Worm (Caenorhabditis elegans) whole organism, young adult: Measurements from ENCODE around the gene C40A11.3.

Source experiments
- B0019.2 ChIP-seq: fragments of 200-800 bp; sonication (Bioruptor generic); conservative IDR thresholded peaks from 2 replicates; pipeline ENCODE4 v1.3.6; 2022; ENCODE audit warnings: missing genetic modification reagents, missing genetic modification characterization, missing compliant biosample characterization
- B0336.3 ChIP-seq: fragments of 200-800 bp; sonication (Bioruptor generic); IDR thresholded peaks from 2 replicates; pipeline ENCODE4 v1.3.6; 2022; ENCODE audit warnings: missing genetic modification characterization, missing compliant biosample characterization
- F10E7.11 ChIP-seq: sonication (generic microtip); optimal IDR thresholded peaks from 2 replicates; lab custom pipeline; 2017; ENCODE audit warnings: mild to moderate bottlenecking, missing genetic modification characterization, moderate library complexity, missing compliant biosample characterization
- F23B12.7 ChIP-seq: sonication (generic microtip); optimal IDR thresholded peaks from 2 replicates; lab custom pipeline; 2017; ENCODE audit warnings: missing genetic modification characterization, mild to moderate bottlenecking, missing compliant biosample characterization, antibody characterized with exemption, moderate library complexity; ENCODE audit not compliant: insufficient read depth
- F33H1.4 ChIP-seq: fragments of 200-800 bp; sonication (Bioruptor generic); IDR thresholded peaks from 2 replicates; pipeline ENCODE4 v1.3.6; 2022; ENCODE audit warnings: missing genetic modification reagents, missing genetic modification characterization, missing compliant biosample characterization
- F39B2.1 ChIP-seq: fragments of 200-800 bp; sonication (Bioruptor generic); IDR thresholded peaks from 2 replicates; pipeline ENCODE4 v1.3.6; 2022; ENCODE audit warnings: missing genetic modification reagents, missing genetic modification characterization, missing compliant biosample characterization
- F49E8.2 ChIP-seq: sonication (generic microtip); optimal IDR thresholded peaks from 3 replicates; lab custom pipeline; 2017; ENCODE audit warnings: missing genetic modification characterization, mild to moderate bottlenecking, missing compliant biosample characterization, antibody characterized with exemption, moderate library complexity; ENCODE audit not compliant: insufficient read depth
- K12H6.12 ChIP-seq: fragments of 200-800 bp; sonication (Bioruptor generic); optimal IDR thresholded peaks from 2 replicates; lab custom pipeline; 2018; ENCODE audit warnings: mild to moderate bottlenecking, missing genetic modification characterization, missing compliant biosample characterization
- T26A5.8 ChIP-seq: sonication (generic microtip); optimal IDR thresholded peaks from 2 replicates; lab custom pipeline; 2016; ENCODE audit warnings: missing genetic modification characterization, missing compliant biosample characterization
- Y53F4B.3 ChIP-seq: fragments of 200-800 bp; sonication (Bioruptor generic); IDR thresholded peaks from 2 replicates; pipeline ENCODE4 v1.3.6; 2022; ENCODE audit warnings: missing genetic modification reagents, missing genetic modification characterization, missing compliant biosample characterization
- Y53G8AR.9 ChIP-seq: fragments of 200-800 bp; sonication (Bioruptor generic); conservative IDR thresholded peaks from 2 replicates; pipeline ENCODE4 v1.3.6; 2022; ENCODE audit warnings: missing genetic modification reagents, missing genetic modification characterization, missing compliant biosample characterization
- Y67H2A.10 ChIP-seq: fragments of 200-800 bp; sonication (Bioruptor generic); conservative IDR thresholded peaks from 2 replicates; pipeline ENCODE4 v1.3.6; 2022; ENCODE audit warnings: missing genetic modification reagents, missing genetic modification characterization, missing compliant biosample characterization
- Y79H2A.3 ChIP-seq: fragments of 200-800 bp; sonication (Bioruptor generic); conservative IDR thresholded peaks from 2 replicates; pipeline ENCODE4 v1.3.6; 2022; ENCODE audit warnings: missing genetic modification reagents, missing genetic modification characterization, missing compliant biosample characterization
- aptf-2 ChIP-seq: fragments of 200-800 bp; sonication (Bioruptor generic); conservative IDR thresholded peaks from 2 replicates; pipeline ENCODE4 v1.3.6; 2022; ENCODE audit warnings: missing genetic modification reagents, missing genetic modification characterization, missing compliant biosample characterization
- aptf-3 ChIP-seq: fragments of 200-800 bp; sonication (Bioruptor generic); IDR thresholded peaks from 2 replicates; pipeline ENCODE4 v1.3.6; 2022; ENCODE audit warnings: missing genetic modification characterization, missing compliant biosample characterization
- ccch-3 ChIP-seq: fragments of 200-800 bp; sonication (Bioruptor generic); optimal IDR thresholded peaks from 2 replicates; lab custom pipeline; 2018; ENCODE audit warnings: mild to moderate bottlenecking, missing genetic modification characterization, missing compliant biosample characterization
- cebp-1 ChIP-seq, 2 experiments: fragments of 200-800 bp in 1 of 2; sonication (Bioruptor generic) in 1 of 2; sonication (generic microtip) in 1 of 2; IDR thresholded peaks in 1 of 2; optimal IDR thresholded peaks in 1 of 2; 2 replicates each; pipeline versions ENCODE4 v1.3.6 to Lab custom; 2017 to 2022; ENCODE audit warnings: missing compliant biosample characterization in 2 of 2, missing genetic modification characterization in 2 of 2, mild to moderate bottlenecking in 1 of 2, missing genetic modification reagents in 1 of 2, moderate library complexity in 1 of 2
- ceh-79 ChIP-seq: sonication (generic microtip); optimal IDR thresholded peaks from 2 replicates; lab custom pipeline; 2017; ENCODE audit warnings: mild to moderate bottlenecking, missing genetic modification characterization, missing compliant biosample characterization
- dox-1 ChIP-seq: fragments of 200-800 bp; sonication (Bioruptor generic); IDR thresholded peaks from 2 replicates; pipeline ENCODE4 v1.3.6; 2022; ENCODE audit warnings: missing genetic modification reagents, missing genetic modification characterization, missing compliant biosample characterization
- him-1 ChIP-seq: sonication (generic microtip); optimal IDR thresholded peaks from 2 replicates; lab custom pipeline; 2016; ENCODE audit warnings: missing genotype, missing genetic modification reagents, missing genetic modification characterization, missing compliant biosample characterization
- hlh-26 ChIP-seq: fragments of 200-800 bp; sonication (Bioruptor generic); conservative IDR thresholded peaks from 2 replicates; pipeline ENCODE4 v1.3.6; 2022; ENCODE audit warnings: missing genetic modification reagents, missing genetic modification characterization, missing compliant biosample characterization
- hmg-1.2 ChIP-seq: fragments of 200-800 bp; sonication (Bioruptor generic); IDR thresholded peaks from 2 replicates; pipeline ENCODE4 v1.3.6; 2022; ENCODE audit warnings: missing genetic modification reagents, missing genetic modification characterization, missing compliant biosample characterization
- lag-1 ChIP-seq: fragments of 200-800 bp; sonication (Bioruptor generic); IDR thresholded peaks from 2 replicates; pipeline ENCODE4 v1.3.6; 2022; ENCODE audit warnings: missing genetic modification reagents, missing genetic modification characterization, missing compliant biosample characterization
- let-526 ChIP-seq: fragments of 200-800 bp; sonication (Bioruptor generic); IDR thresholded peaks from 2 replicates; pipeline ENCODE4 v1.3.6; 2022; ENCODE audit warnings: missing genetic modification reagents, missing genetic modification characterization, missing compliant biosample characterization
- madf-3 ChIP-seq: fragments of 200-800 bp; sonication (Bioruptor generic); IDR thresholded peaks from 2 replicates; pipeline ENCODE4 v1.3.6; 2022; ENCODE audit warnings: missing genetic modification reagents, missing genetic modification characterization, missing compliant biosample characterization
- mcd-1 ChIP-seq: fragments of 200-800 bp; sonication (Bioruptor generic); IDR thresholded peaks from 2 replicates; pipeline ENCODE4 v1.3.6; 2022; ENCODE audit warnings: missing genetic modification reagents, missing genetic modification characterization, missing compliant biosample characterization
- mes-4 ChIP-seq: sonication (generic microtip); optimal IDR thresholded peaks from 2 replicates; lab custom pipeline; 2016; ENCODE audit warnings: missing genotype, missing genetic modification characterization, missing compliant biosample characterization
- nhr-179 ChIP-seq: sonication (generic microtip); optimal IDR thresholded peaks from 2 replicates; lab custom pipeline; 2016; ENCODE audit warnings: mild to moderate bottlenecking, missing genetic modification characterization, missing compliant biosample characterization
- nhr-80 ChIP-seq: sonication (generic microtip); optimal IDR thresholded peaks from 2 replicates; lab custom pipeline; 2016; ENCODE audit warnings: missing genetic modification characterization, missing compliant biosample characterization
- repo-1 ChIP-seq: sonication (generic microtip); optimal IDR thresholded peaks from 2 replicates; lab custom pipeline; 2017; ENCODE audit warnings: mild to moderate bottlenecking, missing genetic modification characterization, missing compliant biosample characterization
- snpc-1.1 ChIP-seq: sonication (generic microtip); optimal IDR thresholded peaks from 2 replicates; lab custom pipeline; 2017; ENCODE audit warnings: missing genetic modification characterization, mild to moderate bottlenecking, missing compliant biosample characterization, antibody characterized with exemption, moderate library complexity, missing genotype, missing genetic modification reagents; ENCODE audit not compliant: insufficient read depth
- tbp1 ChIP-seq: fragments of 200-800 bp; sonication (Bioruptor generic); optimal IDR thresholded peaks from 2 replicates; lab custom pipeline; 2018; ENCODE audit warnings: mild to moderate bottlenecking, missing genetic modification characterization, missing compliant biosample characterization
- unc-130 ChIP-seq: sonication (generic microtip); optimal IDR thresholded peaks from 2 replicates; lab custom pipeline; 2016; ENCODE audit warnings: missing genetic modification reagents, missing genetic modification characterization, missing compliant biosample characterization
- ztf-18 ChIP-seq: sonication (generic microtip); optimal IDR thresholded peaks from 2 replicates; lab custom pipeline; 2016; ENCODE audit warnings: missing genotype, mild to moderate bottlenecking, missing genetic modification characterization, missing compliant biosample characterization
- ztf-25 ChIP-seq: fragments of 200-800 bp; sonication (Bioruptor generic); IDR thresholded peaks from 2 replicates; pipeline ENCODE4 v1.3.6; 2022; ENCODE audit warnings: missing genetic modification reagents, missing genetic modification characterization, missing compliant biosample characterization
- ztf-6 ChIP-seq: fragments of 200-800 bp; sonication (Bioruptor generic); IDR thresholded peaks from 2 replicates; pipeline ENCODE4 v1.3.6; 2022; ENCODE audit warnings: missing genetic modification reagents, missing genetic modification characterization, missing compliant biosample characterization

The C40A11.3 gene

ce11 chrII:2099139-2099976 is 41.6 kb upstream of the C40A11.3 start, which contains the start of gene math-42:
Gene math-42 (plus strand): TSS chrII:2099926.
- no peak for TF ChIP-seq tbp1 (GFP tag; lab: Kevin White, UChicago)
- TF ChIP-seq nhr-80 (tag; lab: Kevin White, UChicago): peak; percentile 27
- TF ChIP-seq, all 124 proteins: peak for 1

DNA sequence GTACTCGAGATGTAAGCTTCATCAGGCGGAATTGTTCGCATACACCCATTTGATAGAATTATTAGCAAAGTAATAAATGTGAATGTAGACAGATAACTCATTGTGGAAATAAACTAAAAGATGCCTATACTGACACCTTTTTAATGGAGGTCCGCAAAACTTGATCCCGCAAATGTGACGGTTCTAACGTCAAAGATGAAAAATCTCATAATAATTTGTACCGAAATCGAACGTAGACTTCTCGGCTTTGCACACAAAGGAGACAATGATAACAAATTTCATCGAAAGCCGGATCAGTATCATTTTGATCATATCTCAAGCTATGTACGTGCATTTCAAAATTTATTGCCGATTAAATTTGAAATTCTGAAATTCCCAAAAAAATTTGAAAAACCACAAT is 32.6 kb upstream of the C40A11.3 start, which contains the start of gene R52.4:
R52.4 (minus strand) TSS at position 101 of the 400 bp plus-strand sequence.
- no peak for TF ChIP-seq T26A5.8 (tag; lab: Kevin White, UChicago)
- TF ChIP-seq, all 124 proteins: peak for 0

ce11 chrII:2109943-2110342 is 31.0 kb upstream of the C40A11.3 start, which contains the start of gene R52.5:
Gene R52.5 (minus strand): TSS chrII:2110043.
- no peak for TF ChIP-seq mes-4
- TF ChIP-seq him-1 (tag; lab: Kevin White, UChicago): peak; percentile 52
- no peak for TF ChIP-seq nhr-179
- TF ChIP-seq Y53F4B.3 (GFP tag; lab: Robert Waterston, UW): no peak
- TF ChIP-seq unc-130 (GFP tag; lab: Kevin White, UChicago): no peak

ce11 chrII:2112948-2113347 is 28.0 kb upstream of the C40A11.3 start, which contains the start of gene R52.6:
Gene R52.6 (minus strand): TSS chrII:2113048.
- TF ChIP-seq F49E8.2 (tag; lab: Kevin White, UChicago) (no peak), B0019.2 (GFP tag; lab: Robert Waterston, UW) (no peak), Y53F4B.3 (GFP tag; lab: Robert Waterston, UW) (no peak), repo-1 (no peak), Y67H2A.10 (no peak), B0336.3 (no peak)

- TF ChIP-seq hmg-1.2 (GFP tag; lab: Robert Waterston, UW) (no peak), aptf-3 (GFP tag; lab: Robert Waterston, UW) (no peak), hlh-26 (GFP tag; lab: Robert Waterston, UW) (no peak), F23B12.7 (tag; lab: Kevin White, UChicago) (no peak), let-526 (GFP tag; lab: Robert Waterston, UW) (no peak), ztf-18 (no peak)
Measured at ce11 chrII:2114488-2114887, 26.4 kb upstream of the C40A11.3 start.

DNA sequence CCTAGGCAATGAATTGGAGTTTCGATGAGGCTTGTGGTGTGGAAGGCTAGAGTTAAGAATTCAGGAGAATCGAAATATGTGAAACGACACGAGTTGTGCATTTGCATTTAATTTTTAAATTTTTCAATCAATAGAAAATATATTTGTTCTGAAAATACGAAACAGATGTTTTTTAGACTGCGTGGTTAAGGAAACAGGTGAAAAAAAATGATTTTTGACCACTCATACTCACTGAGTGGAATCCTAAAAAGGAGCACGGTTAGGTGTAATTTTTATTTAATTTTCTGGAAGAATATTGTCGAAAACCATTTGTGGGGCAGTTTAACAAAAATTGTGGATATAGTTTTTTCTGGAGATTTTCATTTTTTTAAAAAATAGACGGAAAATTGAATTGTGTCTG is 24.1 kb upstream of the C40A11.3 start, which contains the start of gene srh-195:
srh-195 (minus strand) TSS at position 101 of the 400 bp plus-strand sequence.
- TF ChIP-seq ceh-79 (no peak), dox-1 (GFP tag; lab: Robert Waterston, UW) (no peak), F10E7.11 (tag; lab: Kevin White, UChicago) (no peak), snpc-1.1 (tag; lab: Kevin White, UChicago) (no peak), unc-130 (GFP tag; lab: Kevin White, UChicago) (no peak), madf-3 (GFP tag; lab: Robert Waterston, UW) (no peak)

DNA sequence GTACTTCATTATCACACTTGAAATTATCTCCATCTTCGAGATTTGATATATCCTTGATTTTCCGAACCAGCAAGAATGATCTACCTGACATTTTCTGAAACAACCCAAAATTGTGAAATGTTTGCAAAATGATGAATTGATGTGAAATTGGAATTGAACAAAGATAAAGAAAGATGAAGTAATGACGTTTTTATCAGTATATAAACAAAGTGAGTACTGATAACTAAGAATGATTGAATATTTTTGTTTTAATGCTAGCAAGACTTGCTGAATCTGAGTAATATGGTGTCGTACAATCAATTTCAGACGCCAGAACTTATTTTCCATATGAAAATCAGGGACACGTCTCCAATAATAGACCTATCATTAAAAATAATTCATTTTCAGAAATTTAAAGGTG is 18.8 kb upstream of the C40A11.3 start, which contains the start of gene math-37:
math-37 (minus strand) TSS at position 101 of the 400 bp plus-strand sequence.
- TF ChIP-seq Y79H2A.3 (GFP tag; lab: Robert Waterston, UW) (no peak), Y53G8AR.9 (GFP tag; lab: Robert Waterston, UW) (no peak), ztf-25 (GFP tag; lab: Robert Waterston, UW) (no peak), ccch-3 (no peak), cebp-1 (GFP tag; IDR thresholded peaks at IDR 0.05; lab: Robert Waterston, UW) (no peak), cebp-1 (tag; optimal IDR thresholded peaks at IDR 0.05; lab: Kevin White, UChicago) (no peak), F33H1.4 (GFP tag; lab: Robert Waterston, UW) (no peak), mcd-1 (GFP tag; lab: Robert Waterston, UW) (no peak), B0336.3 (no peak), lag-1 (GFP tag; lab: Robert Waterston, UW) (no peak), F39B2.1 (GFP tag; lab: Robert Waterston, UW) (no peak), aptf-2 (no peak), K12H6.12 (tag; lab: Kevin White, UChicago) (no peak), ztf-6 (GFP tag; lab: Robert Waterston, UW) (no peak)
